Worm (Caenorhabditis elegans): ENCODE data around the gene oac-6.

DNA sequence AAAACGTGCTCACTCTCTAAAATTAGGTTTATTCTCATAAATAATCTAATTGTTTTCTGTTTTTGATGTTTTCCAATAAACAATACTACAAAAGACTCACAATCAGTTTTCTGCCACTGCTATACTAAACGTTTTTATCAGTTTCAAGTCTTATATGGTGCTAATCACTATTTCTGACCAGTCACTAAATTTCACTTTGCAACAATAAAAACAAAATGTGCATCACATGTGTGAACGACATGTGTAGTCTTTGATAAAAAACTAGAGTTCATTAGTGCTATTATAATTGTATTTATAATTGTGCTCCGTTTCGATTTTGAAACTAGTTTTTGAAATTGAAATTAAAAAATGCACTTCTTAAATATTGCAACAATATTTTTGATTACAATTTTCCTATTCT lies 24.6 kb upstream of the oac-6 start, which contains the start of gene cyp-37B1:
- TF ChIP-seq fax-1 (tag; optimal IDR thresholded peaks at IDR 0.05) (no peak), ceh-22 (tag; optimal IDR thresholded peaks at IDR 0.05) (no peak), ttx-3 (tag; optimal IDR thresholded peaks at IDR 0.05) (no peak), nfya-1 (tag; optimal IDR thresholded peaks at IDR 0.05) (no peak)
